Comparison of ENCODE assay signal across 3 worm cellular contexts in genomic region chrV:11859082-11859858, ce11.
A peak's percentile ranks its signal among the peaks of the same experiment; 100 is the strongest.
TF ChIP-seq lines count a peak whose summit lies in the region.

No protein-coding gene starts in this region.

TF ChIP-seq in whole organism, L1 larva, 84 proteins besides CTCF, POLR2A, EP300 and RAD21 (continued from another document and continues in another):
- peak; percentile 14 for TF ChIP-seq tbx-2 (tag; optimal IDR thresholded peaks at IDR 0.05; lab: Kevin White, UChicago)
- TF ChIP-seq hlh-4 (tag; optimal IDR thresholded peaks at IDR 0.05; lab: Kevin White, UChicago), result no peak
- TF ChIP-seq ces-1 (GFP tag; optimal IDR thresholded peaks at IDR 0.05; lab: Kevin White, UChicago), result no peak
- TF ChIP-seq ceh-88 (GFP tag; IDR thresholded peaks at IDR 0.05; lab: Robert Waterston, UW), result no peak
- TF ChIP-seq snu-23 (GFP tag; optimal IDR thresholded peaks at IDR 0.05; lab: Kevin White, UChicago), result peak; percentile 41
- TF ChIP-seq lir-3 (tag; optimal IDR thresholded peaks at IDR 0.05; lab: Kevin White, UChicago; ENCODE audit: poor library complexity), result no peak
- TF ChIP-seq elt-3 (tag; optimal IDR thresholded peaks at IDR 0.05; lab: Kevin White, UChicago), result peak in 4 of 6 experiments; percentile 24 to 77 (median 54)
- TF ChIP-seq isw-1 (GFP tag; IDR thresholded peaks at IDR 0.05; lab: Robert Waterston, UW), result no peak
- peak; percentile 92 for TF ChIP-seq nhr-85 (tag; lab: Kevin White, UChicago)
- TF ChIP-seq nhr-20 (tag; optimal IDR thresholded peaks at IDR 0.05; lab: Kevin White, UChicago), result peak; percentile 59
- no peak for TF ChIP-seq alr-1 (tag; optimal IDR thresholded peaks at IDR 0.05; lab: Kevin White, UChicago; ENCODE audit: borderline replicate concordance)
- TF ChIP-seq mab-9 (GFP tag; IDR thresholded peaks at IDR 0.05; lab: Robert Waterston, UW), result no peak
- no peak for TF ChIP-seq xbp-1 (tag; optimal IDR thresholded peaks at IDR 0.05; lab: Kevin White, UChicago)
- TF ChIP-seq mdl-1 (tag; optimal IDR thresholded peaks at IDR 0.05; lab: Kevin White, UChicago), result peak in 1 of 2 experiments; percentile 35
- TF ChIP-seq mep-1 (tag; optimal IDR thresholded peaks at IDR 0.05; lab: Kevin White, UChicago), result no peak
- no peak for TF ChIP-seq tlp-1 (tag; optimal IDR thresholded peaks at IDR 0.05; lab: Kevin White, UChicago)
- no peak for TF ChIP-seq ceh-63 (GFP tag; optimal IDR thresholded peaks at IDR 0.05; lab: Kevin White, UChicago)
- no peak for TF ChIP-seq hlh-17 (GFP tag; optimal IDR thresholded peaks at IDR 0.05; lab: Kevin White, UChicago; ENCODE audit: borderline replicate concordance)
- no peak for TF ChIP-seq vab-15 (tag; optimal IDR thresholded peaks at IDR 0.05; lab: Kevin White, UChicago)
- TF ChIP-seq irx-1 (tag; optimal IDR thresholded peaks at IDR 0.05; lab: Kevin White, UChicago), result no peak
- TF ChIP-seq unc-30 (tag; optimal IDR thresholded peaks at IDR 0.05; lab: Kevin White, UChicago), result no peak
- TF ChIP-seq jun-1 (tag; optimal IDR thresholded peaks at IDR 0.05; lab: Kevin White, UChicago), result peak; percentile 48
- no peak for TF ChIP-seq grh-1 (GFP tag; IDR thresholded peaks at IDR 0.05; lab: Robert Waterston, UW)
- no peak for TF ChIP-seq efl-1 (optimal IDR thresholded peaks at IDR 0.05; lab: Kevin White, UChicago)
- TF ChIP-seq efl-1 (GFP tag; optimal IDR thresholded peaks at IDR 0.05 in 1 of 2; lab: Kevin White, UChicago), result peak in 1 of 2 experiments; percentile 19
- no peak for TF ChIP-seq egl-27 (tag; optimal IDR thresholded peaks at IDR 0.05; lab: Kevin White, UChicago)
- no peak for TF ChIP-seq pqm-1 (tag; optimal IDR thresholded peaks at IDR 0.05; lab: Kevin White, UChicago)
- TF ChIP-seq sup-37 (GFP tag; optimal IDR thresholded peaks at IDR 0.05; lab: Kevin White, UChicago), result no peak
- TF ChIP-seq Y116A8C.19 (tag; optimal IDR thresholded peaks at IDR 0.05; lab: Kevin White, UChicago; ENCODE audit: borderline replicate concordance), result no peak
- TF ChIP-seq fkh-4 (tag; optimal IDR thresholded peaks at IDR 0.05; lab: Kevin White, UChicago; ENCODE audit: borderline replicate concordance), result no peak
- TF ChIP-seq nhr-237 (tag; optimal IDR thresholded peaks at IDR 0.05; lab: Kevin White, UChicago), result no peak
- TF ChIP-seq skn-1 (tag; optimal IDR thresholded peaks at IDR 0.05; lab: Kevin White, UChicago), result no peak
- TF ChIP-seq aly-2 (tag; optimal IDR thresholded peaks at IDR 0.05; lab: Kevin White, UChicago), result no peak
- TF ChIP-seq C34B4.2 (tag; optimal IDR thresholded peaks at IDR 0.05; lab: Kevin White, UChicago), result no peak
- no peak for TF ChIP-seq zip-4 (GFP tag; optimal IDR thresholded peaks at IDR 0.05; lab: Kevin White, UChicago)
- no peak for TF ChIP-seq zag-1 (tag; optimal IDR thresholded peaks at IDR 0.05; lab: Kevin White, UChicago)
- TF ChIP-seq lin-39 (tag; optimal IDR thresholded peaks at IDR 0.05; lab: Kevin White, UChicago), result no peak
- TF ChIP-seq dsc-1 (tag; optimal IDR thresholded peaks at IDR 0.05; lab: Kevin White, UChicago), result no peak
- TF ChIP-seq sox-4 (tag; optimal IDR thresholded peaks at IDR 0.05; lab: Kevin White, UChicago), result no peak
- no peak for TF ChIP-seq snpc-4 (tag; optimal IDR thresholded peaks at IDR 0.05; lab: Kevin White, UChicago)
- TF ChIP-seq ama-1 (optimal IDR thresholded peaks at IDR 0.05; lab: Kevin White, UChicago), result no peak
- TF ChIP-seq ceh-90 (tag; optimal IDR thresholded peaks at IDR 0.05; lab: Kevin White, UChicago), result no peak
- TF ChIP-seq ceh-8 (GFP tag; optimal IDR thresholded peaks at IDR 0.05; lab: Kevin White, UChicago), result no peak
- no peak for TF ChIP-seq nhr-76 (tag; optimal IDR thresholded peaks at IDR 0.05; lab: Kevin White, UChicago)
- TF ChIP-seq nhr-90 (tag; optimal IDR thresholded peaks at IDR 0.05; lab: Kevin White, UChicago; ENCODE audit: poor library complexity), result peak; percentile 17

TF ChIP-seq in whole organism, L2 larva, 48 proteins besides CTCF, POLR2A, EP300 and RAD21 (continued from another document):
- TF ChIP-seq lin-11 (tag; optimal IDR thresholded peaks at IDR 0.05; lab: Kevin White, UChicago), result no peak
- peak; percentile 90 for TF ChIP-seq nhr-25 (tag; optimal IDR thresholded peaks at IDR 0.05; lab: Kevin White, UChicago)
- peak; percentile 96 for TF ChIP-seq fos-1 (tag; optimal IDR thresholded peaks at IDR 0.05; lab: Kevin White, UChicago)
- TF ChIP-seq F13H6.1 (tag; optimal IDR thresholded peaks at IDR 0.05; lab: Kevin White, UChicago), result peak; percentile 57
- no peak for TF ChIP-seq gmeb-1 (tag; optimal IDR thresholded peaks at IDR 0.05; lab: Kevin White, UChicago)
- TF ChIP-seq R02D3.7 (tag; optimal IDR thresholded peaks at IDR 0.05; lab: Kevin White, UChicago), result no peak
- TF ChIP-seq sma-9 (GFP tag; optimal IDR thresholded peaks at IDR 0.05; lab: Kevin White, UChicago), result peak; percentile 91
- TF ChIP-seq sma-9 (tag; optimal IDR thresholded peaks at IDR 0.05; lab: Kevin White, UChicago), result no peak
- no peak for TF ChIP-seq unc-62 (GFP tag; optimal IDR thresholded peaks at IDR 0.05; lab: Kevin White, UChicago)
- no peak for TF ChIP-seq ztf-1 (GFP tag; conservative IDR thresholded peaks at IDR 0.05; lab: Robert Waterston, UW)
- TF ChIP-seq lin-39 (tag; optimal IDR thresholded peaks at IDR 0.05; lab: Kevin White, UChicago), result no peak
- no peak for TF ChIP-seq ZK546.5 (tag; optimal IDR thresholded peaks at IDR 0.05; lab: Kevin White, UChicago)
- peak in 1 of 2 experiments; percentile 48 for TF ChIP-seq lsy-2 (tag; optimal IDR thresholded peaks at IDR 0.05; lab: Kevin White, UChicago)
- no peak for TF ChIP-seq nhr-10 (tag; optimal IDR thresholded peaks at IDR 0.05; lab: Kevin White, UChicago)
- TF ChIP-seq nhr-77 (tag; optimal IDR thresholded peaks at IDR 0.05; lab: Kevin White, UChicago), result no peak

TF ChIP-seq in whole organism, L4 larva, 104 proteins besides CTCF, POLR2A, EP300 and RAD21 (continued from another document):
- TF ChIP-seq lsy-2 (tag; optimal IDR thresholded peaks at IDR 0.05; lab: Kevin White, UChicago), result peak; percentile 16 to 60
- TF ChIP-seq nhr-76 (tag; optimal IDR thresholded peaks at IDR 0.05; lab: Kevin White, UChicago), result no peak
- TF ChIP-seq ctbp-1 (GFP tag; IDR thresholded peaks at IDR 0.05; lab: Robert Waterston, UW), result no peak
- peak; percentile 60 for TF ChIP-seq nhr-25 (tag; optimal IDR thresholded peaks at IDR 0.05; lab: Kevin White, UChicago; ENCODE audit: borderline replicate concordance, insufficient read depth)
- no peak for TF ChIP-seq nhr-237 (tag; optimal IDR thresholded peaks at IDR 0.05; lab: Kevin White, UChicago)
- no peak for TF ChIP-seq egl-27 (tag; optimal IDR thresholded peaks at IDR 0.05; lab: Kevin White, UChicago)
- TF ChIP-seq set-16 (GFP tag; IDR thresholded peaks at IDR 0.05; lab: Robert Waterston, UW), result no peak
- TF ChIP-seq Y75B8A.6 (GFP tag; IDR thresholded peaks at IDR 0.05; lab: Robert Waterston, UW), result no peak
- no peak for TF ChIP-seq lin-38 (GFP tag; IDR thresholded peaks at IDR 0.05; lab: Robert Waterston, UW)
- no peak for TF ChIP-seq dmd-9 (GFP tag; IDR thresholded peaks at IDR 0.05; lab: Robert Waterston, UW)
- no peak for TF ChIP-seq hif-1 (tag; optimal IDR thresholded peaks at IDR 0.05; lab: Kevin White, UChicago)
- TF ChIP-seq D1046.2 (GFP tag; IDR thresholded peaks at IDR 0.05; lab: Robert Waterston, UW), result no peak
- no peak for TF ChIP-seq cey-2 (tag; optimal IDR thresholded peaks at IDR 0.05; lab: Kevin White, UChicago; ENCODE audit: borderline replicate concordance, insufficient read depth)
- TF ChIP-seq ceh-20 (GFP tag; IDR thresholded peaks at IDR 0.05; lab: Robert Waterston, UW), result peak; percentile 14; the same call in 1 of the 2 replicates
- no peak for TF ChIP-seq F37D6.2 (tag; optimal IDR thresholded peaks at IDR 0.05; lab: Kevin White, UChicago)
- no peak for TF ChIP-seq ceh-28 (tag; optimal IDR thresholded peaks at IDR 0.05; lab: Kevin White, UChicago)
- TF ChIP-seq hlh-11 (tag; optimal IDR thresholded peaks at IDR 0.05; lab: Kevin White, UChicago), result peak; percentile 72
- TF ChIP-seq php-3 (GFP tag; IDR thresholded peaks at IDR 0.05; lab: Robert Waterston, UW), result 0 out of 2 replicates have a peak, but pooled peaks have one; percentile 7
- no peak for TF ChIP-seq nhr-77 (tag; optimal IDR thresholded peaks at IDR 0.05; lab: Kevin White, UChicago)
- no peak for TF ChIP-seq Y48G9A.11 (GFP tag; IDR thresholded peaks at IDR 0.05; lab: Robert Waterston, UW)
- TF ChIP-seq skn-1 (tag; optimal IDR thresholded peaks at IDR 0.05; lab: Kevin White, UChicago), result no peak
- TF ChIP-seq mxl-3 (GFP tag; optimal IDR thresholded peaks at IDR 0.05; lab: Kevin White, UChicago), result no peak
- TF ChIP-seq dmd-6 (GFP tag; IDR thresholded peaks at IDR 0.05; lab: Robert Waterston, UW), result peak; percentile 63
- TF ChIP-seq Y5F2A.4 (GFP tag; optimal IDR thresholded peaks at IDR 0.05; lab: Kevin White, UChicago), result no peak
- no peak for TF ChIP-seq nhr-111 (GFP tag; optimal IDR thresholded peaks at IDR 0.05; lab: Kevin White, UChicago)
- no peak for TF ChIP-seq Y105C5A.15 (GFP tag; IDR thresholded peaks at IDR 0.05; lab: Robert Waterston, UW)
- no peak for TF ChIP-seq mes-2 (tag; optimal IDR thresholded peaks at IDR 0.05; lab: Kevin White, UChicago; ENCODE audit: poor library complexity, severe bottlenecking)
- peak; percentile 59 to 90 for TF ChIP-seq mdl-1 (tag; optimal IDR thresholded peaks at IDR 0.05; lab: Kevin White, UChicago)
- TF ChIP-seq ZK546.5 (tag; optimal IDR thresholded peaks at IDR 0.05; lab: Kevin White, UChicago), result no peak
- TF ChIP-seq mdt-29 (GFP tag; IDR thresholded peaks at IDR 0.05; lab: Robert Waterston, UW), result no peak
- TF ChIP-seq nhr-102 (tag; optimal IDR thresholded peaks at IDR 0.05; lab: Kevin White, UChicago), result no peak
- no peak for TF ChIP-seq vab-7 (GFP tag; IDR thresholded peaks at IDR 0.05; lab: Robert Waterston, UW)
- TF ChIP-seq nhr-6 (tag; optimal IDR thresholded peaks at IDR 0.05; lab: Kevin White, UChicago), result no peak
- peak; percentile 97 for TF ChIP-seq pqm-1 (tag; optimal IDR thresholded peaks at IDR 0.05; lab: Kevin White, UChicago)
- TF ChIP-seq ZK337.2 (GFP tag; IDR thresholded peaks at IDR 0.05; lab: Robert Waterston, UW), result no peak
- TF ChIP-seq dve-1 (tag; optimal IDR thresholded peaks at IDR 0.05; lab: Kevin White, UChicago; ENCODE audit: insufficient read depth), result peak; percentile 10
- peak in 1 of 2 experiments; percentile 95 for TF ChIP-seq unc-62 (GFP tag; optimal IDR thresholded peaks at IDR 0.05 in 1 of 2; lab: Kevin White, UChicago)
- no peak for TF ChIP-seq unc-62 (tag; optimal IDR thresholded peaks at IDR 0.05; lab: Kevin White, UChicago)
- TF ChIP-seq mep-1 (tag; optimal IDR thresholded peaks at IDR 0.05; lab: Kevin White, UChicago), result peak; percentile 16
- no peak for TF ChIP-seq snpc-1.2 (GFP tag; IDR thresholded peaks at IDR 0.05; lab: Robert Waterston, UW)
- no peak for TF ChIP-seq madf-5 (GFP tag; IDR thresholded peaks at IDR 0.05; lab: Robert Waterston, UW)
- TF ChIP-seq dmd-8 (GFP tag; IDR thresholded peaks at IDR 0.05; lab: Robert Waterston, UW), result no peak
- peak; percentile 63 for TF ChIP-seq gei-8 (GFP tag; optimal IDR thresholded peaks at IDR 0.05; lab: Kevin White, UChicago)
- TF ChIP-seq pha-4 (GFP tag; IDR thresholded peaks at IDR 0.05; lab: Robert Waterston, UW), result no peak
- TF ChIP-seq pha-4 (tag; optimal IDR thresholded peaks at IDR 0.05; lab: Kevin White, UChicago), result peak; percentile 23
- TF ChIP-seq daf-16 (GFP tag; optimal IDR thresholded peaks at IDR 0.05; lab: Kevin White, UChicago), result no peak
- peak; percentile 67 for TF ChIP-seq daf-16 (tag; optimal IDR thresholded peaks at IDR 0.05; lab: Kevin White, UChicago)
- TF ChIP-seq saeg-2 (GFP tag; IDR thresholded peaks at IDR 0.05; lab: Robert Waterston, UW), result no peak
- TF ChIP-seq hlh-30 (tag; optimal IDR thresholded peaks at IDR 0.05; lab: Kevin White, UChicago; ENCODE audit: insufficient read depth), result peak; percentile 78
- no peak for TF ChIP-seq ceh-44 (GFP tag; IDR thresholded peaks at IDR 0.05; lab: Robert Waterston, UW)
